Worm (Caenorhabditis elegans) whole organism, L4 larva: ENCODE results near the gene jun-1.

Source experiments
- Y5F2A.4 ChIP-seq: fragments of 200-800 bp; sonication (Bioruptor generic); optimal IDR thresholded peaks from 2 replicates; lab custom pipeline; 2018; ENCODE audit warnings: mild to moderate bottlenecking, missing genetic modification characterization, missing compliant biosample characterization
- ceh-82 ChIP-seq: sonication (generic microtip); optimal IDR thresholded peaks from 2 replicates; lab custom pipeline; 2017; ENCODE audit warnings: missing biosample characterization, missing genetic modification characterization
- madf-5 ChIP-seq, 2 experiments: fragments of 200-800 bp; sonication (Bioruptor generic); IDR thresholded peaks; 2 replicates each; pipeline ENCODE4 v1.3.6; 2022; ENCODE audit warnings: missing compliant biosample characterization in 2 of 2, missing genetic modification characterization in 2 of 2
- pha-4 ChIP-seq, 2 experiments: fragments of 150-350 bp in 1 of 2; fragments of 200-800 bp in 1 of 2; sonication (Bioruptor generic) in 1 of 2; IDR thresholded peaks in 1 of 2; optimal IDR thresholded peaks in 1 of 2; 2 replicates each; pipeline versions ENCODE4 v1.3.6 to Lab custom; 2014 to 2022; ENCODE audit warnings: missing genetic modification characterization in 2 of 2, missing genetic modification reagents in 2 of 2, missing biosample characterization in 1 of 2, missing compliant biosample characterization in 1 of 2
- pqm-1 ChIP-seq: sonication (generic microtip); optimal IDR thresholded peaks from 2 replicates; lab custom pipeline; 2017; ENCODE audit warnings: missing biosample characterization, missing genetic modification characterization

ce11 chrII:9178811-9179210, 65.9 kb downstream of the jun-1 start:
- TF ChIP-seq madf-5 (GFP tag; IDR thresholded peaks at IDR 0.05; lab: Robert Waterston, UW), result no peak
- TF ChIP-seq pha-4 (GFP tag; IDR thresholded peaks at IDR 0.05; lab: Robert Waterston, UW), result no peak
- no peak for TF ChIP-seq pha-4 (tag; optimal IDR thresholded peaks at IDR 0.05; lab: Kevin White, UChicago)
- TF ChIP-seq ceh-82, result no peak
- TF ChIP-seq pqm-1 (tag; lab: Kevin White, UChicago), result no peak
- no peak for TF ChIP-seq Y5F2A.4 (GFP tag; lab: Kevin White, UChicago)
